Worm (Caenorhabditis elegans) whole organism, late embryonic: Measurements from ENCODE around the gene R01H2.4.

Source experiments
- C08G9.2 ChIP-seq: sonication (generic microtip); optimal IDR thresholded peaks from 2 replicates; lab custom pipeline; 2016; ENCODE audit warnings: mild to moderate bottlenecking, missing genetic modification characterization, moderate library complexity, missing compliant biosample characterization
- C38D4.7 ChIP-seq: fragments of 200-800 bp; sonication (Bioruptor generic); optimal IDR thresholded peaks from 2 replicates; lab custom pipeline; 2018; ENCODE audit warnings: mild to moderate bottlenecking, missing genetic modification characterization, moderate library complexity, missing compliant biosample characterization
- T23F11.4 ChIP-seq: fragments of 200-800 bp; sonication (Bioruptor generic); optimal IDR thresholded peaks from 2 replicates; lab custom pipeline; 2018; ENCODE audit warnings: mild to moderate bottlenecking, missing genetic modification characterization, missing compliant biosample characterization
- ahr-1 ChIP-seq: sonication (generic microtip); optimal IDR thresholded peaks from 2 replicates; lab custom pipeline; 2016; ENCODE audit warnings: missing genetic modification characterization, missing compliant biosample characterization
- ceh-18 ChIP-seq: sonication (generic microtip); optimal IDR thresholded peaks from 2 replicates; lab custom pipeline; 2016; ENCODE audit warnings: missing genetic modification characterization, missing compliant biosample characterization
- ceh-19 ChIP-seq: fragments of 200-800 bp; sonication (Bioruptor generic); optimal IDR thresholded peaks from 2 replicates; lab custom pipeline; 2018; ENCODE audit warnings: mild to moderate bottlenecking, missing genetic modification characterization, missing compliant biosample characterization
- ceh-22 ChIP-seq: sonication (generic microtip); optimal IDR thresholded peaks from 2 replicates; lab custom pipeline; 2017; ENCODE audit warnings: missing biosample characterization, missing genetic modification characterization
- ceh-24 ChIP-seq: sonication (generic microtip); optimal IDR thresholded peaks from 2 replicates; lab custom pipeline; 2016; ENCODE audit warnings: mild to moderate bottlenecking, missing genetic modification characterization, missing compliant biosample characterization
- ceh-30 ChIP-seq: fragments of 150-350 bp; optimal IDR thresholded peaks from 2 replicates; lab custom pipeline; 2014; ENCODE audit warnings: missing biosample characterization, missing genetic modification characterization
- ceh-31 ChIP-seq: sonication (generic microtip); optimal IDR thresholded peaks from 2 replicates; lab custom pipeline; 2016; ENCODE audit warnings: missing genetic modification characterization, missing compliant biosample characterization
- ceh-45 ChIP-seq: fragments of 200-800 bp; sonication (Bioruptor generic); IDR thresholded peaks from 2 replicates; pipeline ENCODE4 v1.3.6; 2022; ENCODE audit warnings: missing genetic modification reagents, missing genetic modification characterization, missing compliant biosample characterization
- ceh-6 ChIP-seq: fragments of 200-800 bp; sonication (Bioruptor generic); optimal IDR thresholded peaks from 2 replicates; lab custom pipeline; 2018; ENCODE audit warnings: mild to moderate bottlenecking, missing genetic modification characterization, missing compliant biosample characterization
- dmd-4 ChIP-seq: sonication (generic microtip); optimal IDR thresholded peaks from 2 replicates; lab custom pipeline; 2016; ENCODE audit warnings: borderline replicate concordance, missing genetic modification characterization, missing compliant biosample characterization
- dve-1 ChIP-seq: sonication (generic microtip); optimal IDR thresholded peaks from 2 replicates; lab custom pipeline; 2017; ENCODE audit warnings: antibody characterized with exemption, mild to moderate bottlenecking, missing genetic modification characterization, missing compliant biosample characterization
- eyg-1 ChIP-seq: sonication (generic microtip); optimal IDR thresholded peaks from 2 replicates; lab custom pipeline; 2016; ENCODE audit warnings: missing genotype, missing genetic modification characterization, missing compliant biosample characterization
- fax-1 ChIP-seq: sonication (generic microtip); optimal IDR thresholded peaks from 2 replicates; lab custom pipeline; 2016; ENCODE audit warnings: missing genotype, missing genetic modification characterization, missing compliant biosample characterization
- fkh-10 ChIP-seq: fragments of 150-350 bp; optimal IDR thresholded peaks from 2 replicates; lab custom pipeline; 2014; ENCODE audit warnings: missing biosample characterization, missing genetic modification reagents, missing genetic modification characterization
- fkh-6 ChIP-seq: sonication (generic microtip); optimal IDR thresholded peaks from 2 replicates; lab custom pipeline; 2016; ENCODE audit warnings: missing genetic modification characterization, missing compliant biosample characterization
- gmeb-2 ChIP-seq: sonication (generic microtip); optimal IDR thresholded peaks from 2 replicates; lab custom pipeline; 2016; ENCODE audit warnings: missing genetic modification characterization, inconsistent platforms, missing compliant biosample characterization
- hlh-15 ChIP-seq: sonication (generic microtip); optimal IDR thresholded peaks from 2 replicates; lab custom pipeline; 2016; ENCODE audit warnings: missing genetic modification characterization, missing compliant biosample characterization
- lim-6 ChIP-seq: sonication (generic microtip); optimal IDR thresholded peaks from 2 replicates; lab custom pipeline; 2016; ENCODE audit warnings: missing genetic modification characterization, missing compliant biosample characterization
- madf-2 ChIP-seq: sonication (generic microtip); optimal IDR thresholded peaks from 2 replicates; lab custom pipeline; 2017; ENCODE audit warnings: missing genetic modification characterization, missing compliant biosample characterization
- mec-3 ChIP-seq: sonication (generic microtip); optimal IDR thresholded peaks from 2 replicates; lab custom pipeline; 2016; ENCODE audit warnings: borderline replicate concordance, missing genetic modification characterization, missing compliant biosample characterization
- nfya-1 ChIP-seq: sonication (generic microtip); optimal IDR thresholded peaks from 2 replicates; lab custom pipeline; 2017; ENCODE audit warnings: missing genetic modification characterization, mild to moderate bottlenecking, missing compliant biosample characterization, antibody characterized with exemption, moderate library complexity
- nhr-11 ChIP-seq: fragments of 150-350 bp; optimal IDR thresholded peaks from 2 replicates; lab custom pipeline; 2014; ENCODE audit warnings: missing biosample characterization, missing genetic modification characterization
- nhr-232 ChIP-seq: sonication (generic microtip); optimal IDR thresholded peaks from 2 replicates; lab custom pipeline; 2016; ENCODE audit warnings: missing genetic modification characterization, missing compliant biosample characterization
- npax-4 ChIP-seq: sonication (generic microtip); optimal IDR thresholded peaks from 2 replicates; lab custom pipeline; 2016; ENCODE audit warnings: missing genetic modification characterization, missing compliant biosample characterization
- odd-2 ChIP-seq: sonication (generic microtip); optimal IDR thresholded peaks from 2 replicates; lab custom pipeline; 2017; ENCODE audit warnings: antibody characterized with exemption, mild to moderate bottlenecking, missing genetic modification characterization, missing compliant biosample characterization
- pat-9 ChIP-seq: fragments of 200-800 bp; sonication (Bioruptor generic); optimal IDR thresholded peaks from 2 replicates; lab custom pipeline; 2018; ENCODE audit warnings: mild to moderate bottlenecking, missing genetic modification characterization, moderate library complexity, missing compliant biosample characterization
- pax-1 ChIP-seq: fragments of 150-350 bp; optimal IDR thresholded peaks from 2 replicates; lab custom pipeline; 2014; ENCODE audit warnings: missing biosample characterization, missing genetic modification characterization
- pha-2 ChIP-seq: sonication (generic microtip); optimal IDR thresholded peaks from 2 replicates; lab custom pipeline; 2017; ENCODE audit warnings: mild to moderate bottlenecking, missing genetic modification characterization, missing compliant biosample characterization
- pha-4 ChIP-seq: fragments of 150-350 bp; optimal IDR thresholded peaks from 2 replicates; lab custom pipeline; 2018; ENCODE audit warnings: missing biosample characterization, missing genetic modification reagents, missing genetic modification characterization
- pqm-1 ChIP-seq: sonication (generic microtip); optimal IDR thresholded peaks from 2 replicates; lab custom pipeline; 2016; ENCODE audit warnings: missing genetic modification characterization, missing compliant biosample characterization
- rnt-1 ChIP-seq: sonication (generic microtip); optimal IDR thresholded peaks from 2 replicates; lab custom pipeline; 2016; ENCODE audit warnings: missing genetic modification characterization, missing compliant biosample characterization
- sox-2 ChIP-seq: fragments of 200-800 bp; sonication (Bioruptor generic); IDR thresholded peaks from 2 replicates; pipeline ENCODE4 v1.3.6; 2022; ENCODE audit warnings: missing genetic modification reagents, missing genetic modification characterization, missing compliant biosample characterization
- sox-4 ChIP-seq: sonication (generic microtip); optimal IDR thresholded peaks from 2 replicates; lab custom pipeline; 2017; ENCODE audit warnings: mild to moderate bottlenecking, missing genetic modification characterization, inconsistent platforms, missing compliant biosample characterization
- tbx-7 ChIP-seq: sonication (generic microtip); optimal IDR thresholded peaks from 2 replicates; lab custom pipeline; 2016; ENCODE audit warnings: missing genotype, missing genetic modification characterization, missing compliant biosample characterization
- unc-3 ChIP-seq, 2 experiments: fragments of 200-800 bp in 1 of 2; sonication (Bioruptor generic) in 1 of 2; sonication (generic microtip) in 1 of 2; conservative IDR thresholded peaks in 1 of 2; optimal IDR thresholded peaks in 1 of 2; 2 replicates each; pipeline versions ENCODE4 v1.3.6 to Lab custom; 2016 to 2022; ENCODE audit warnings: missing compliant biosample characterization in 2 of 2, missing genetic modification characterization in 2 of 2, missing genetic modification reagents in 1 of 2
- unc-42 ChIP-seq: sonication (generic microtip); optimal IDR thresholded peaks from 2 replicates; lab custom pipeline; 2016; ENCODE audit warnings: missing genotype, missing genetic modification characterization, missing compliant biosample characterization
- unc-86 ChIP-seq: sonication (generic microtip); optimal IDR thresholded peaks from 2 replicates; lab custom pipeline; 2016; ENCODE audit warnings: missing genetic modification characterization, missing compliant biosample characterization
- ztf-16 ChIP-seq: sonication (generic microtip); optimal IDR thresholded peaks from 2 replicates; lab custom pipeline; 2017; ENCODE audit warnings: missing genetic modification characterization, missing compliant biosample characterization

R01H2.4 gene

ce11 chrIII:7034252-7035223, 29.5 kb downstream of the R01H2.4 start:
- TF ChIP-seq npax-4 (tag; lab: Kevin White, UChicago) (no peak), hlh-15 (tag; lab: Kevin White, UChicago) (no peak), fkh-10 (GFP tag; lab: Kevin White, UChicago) (no peak), fkh-6 (tag; lab: Kevin White, UChicago) (no peak), fax-1 (tag; lab: Kevin White, UChicago) (no peak), dmd-4 (tag; lab: Kevin White, UChicago) (no peak), unc-86 (no peak), ceh-18 (tag; lab: Kevin White, UChicago) (no peak), tbx-7 (tag; lab: Kevin White, UChicago) (no peak), lim-6 (tag; lab: Kevin White, UChicago) (no peak), C08G9.2 (tag; lab: Kevin White, UChicago) (no peak), T23F11.4 (GFP tag; lab: Kevin White, UChicago) (no peak), gmeb-2 (tag; lab: Kevin White, UChicago) (no peak), mec-3 (tag; lab: Kevin White, UChicago) (no peak), unc-3 (GFP tag; conservative IDR thresholded peaks at IDR 0.05; lab: Robert Waterston, UW) (no peak), unc-3 (tag; optimal IDR thresholded peaks at IDR 0.05; lab: Kevin White, UChicago) (no peak), ceh-30 (tag; lab: Kevin White, UChicago) (no peak), pqm-1 (tag; lab: Kevin White, UChicago) (no peak)

- TF ChIP-seq odd-2 = no peak
- no peak for TF ChIP-seq ahr-1 (tag; lab: Kevin White, UChicago)
- no peak for TF ChIP-seq ceh-45 (GFP tag; lab: Robert Waterston, UW)
- no peak for TF ChIP-seq ceh-30 (tag; lab: Kevin White, UChicago)
- no peak for TF ChIP-seq ceh-24 (tag; lab: Kevin White, UChicago)
- no peak for TF ChIP-seq C38D4.7 (GFP tag; lab: Kevin White, UChicago)
- TF ChIP-seq ztf-16 (tag; lab: Kevin White, UChicago) = no peak
- no peak for TF ChIP-seq hlh-15 (tag; lab: Kevin White, UChicago)
- TF ChIP-seq sox-4 (tag; lab: Kevin White, UChicago) = no peak
- TF ChIP-seq nhr-11 (tag; lab: Kevin White, UChicago) = no peak
- no peak for TF ChIP-seq pax-1 (tag; lab: Kevin White, UChicago)
- TF ChIP-seq unc-86 = no peak
- TF ChIP-seq ceh-31 (tag; lab: Kevin White, UChicago) = no peak
- no peak for TF ChIP-seq unc-3 (GFP tag; conservative IDR thresholded peaks at IDR 0.05; lab: Robert Waterston, UW)
- no peak for TF ChIP-seq unc-3 (tag; optimal IDR thresholded peaks at IDR 0.05; lab: Kevin White, UChicago)
- TF ChIP-seq, all 69 proteins: peak for 0
Measured at ce11 chrIII:7032070-7032469, 32.0 kb downstream of the R01H2.4 start.

ce11 chrIII:7030044-7030804, 33.9 kb downstream of the R01H2.4 start:
- TF ChIP-seq hlh-15 (tag; lab: Kevin White, UChicago) (peak; percentile 3), rnt-1 (tag; lab: Kevin White, UChicago) (no peak), ceh-18 (tag; lab: Kevin White, UChicago) (peak; percentile 12), npax-4 (tag; lab: Kevin White, UChicago) (peak; percentile 13), ceh-6 (GFP tag; lab: Kevin White, UChicago) (peak; percentile 55), dve-1 (tag; lab: Kevin White, UChicago) (peak; percentile 45), nfya-1 (peak; percentile 38), C38D4.7 (GFP tag; lab: Kevin White, UChicago) (peak; percentile 49), unc-3 (GFP tag; conservative IDR thresholded peaks at IDR 0.05; lab: Robert Waterston, UW) (no peak), unc-3 (tag; optimal IDR thresholded peaks at IDR 0.05; lab: Kevin White, UChicago) (peak; percentile 9), ceh-31 (tag; lab: Kevin White, UChicago) (no peak), pax-1 (tag; lab: Kevin White, UChicago) (no peak), pqm-1 (tag; lab: Kevin White, UChicago) (no peak), madf-2 (no peak), tbx-7 (tag; lab: Kevin White, UChicago) (no peak), ceh-22 (tag; lab: Kevin White, UChicago) (no peak), mec-3 (tag; lab: Kevin White, UChicago) (no peak), nhr-11 (tag; lab: Kevin White, UChicago) (no peak), ahr-1 (tag; lab: Kevin White, UChicago) (peak; percentile 17), pat-9 (peak; percentile 33), unc-42 (no peak), nhr-232 (peak; percentile 35), pha-2 (tag; lab: Kevin White, UChicago) (peak; percentile 39), ceh-19 (GFP tag; lab: Kevin White, UChicago) (no peak), sox-2 (GFP tag; lab: Robert Waterston, UW) (no peak), fkh-10 (GFP tag; lab: Kevin White, UChicago) (no peak), eyg-1 (tag; lab: Kevin White, UChicago) (no peak), pha-4 (no peak), odd-2 (no peak)
